Fruit fly (Drosophila melanogaster): ENCODE results near the gene CG14408.

CG14408 gene

DNA sequence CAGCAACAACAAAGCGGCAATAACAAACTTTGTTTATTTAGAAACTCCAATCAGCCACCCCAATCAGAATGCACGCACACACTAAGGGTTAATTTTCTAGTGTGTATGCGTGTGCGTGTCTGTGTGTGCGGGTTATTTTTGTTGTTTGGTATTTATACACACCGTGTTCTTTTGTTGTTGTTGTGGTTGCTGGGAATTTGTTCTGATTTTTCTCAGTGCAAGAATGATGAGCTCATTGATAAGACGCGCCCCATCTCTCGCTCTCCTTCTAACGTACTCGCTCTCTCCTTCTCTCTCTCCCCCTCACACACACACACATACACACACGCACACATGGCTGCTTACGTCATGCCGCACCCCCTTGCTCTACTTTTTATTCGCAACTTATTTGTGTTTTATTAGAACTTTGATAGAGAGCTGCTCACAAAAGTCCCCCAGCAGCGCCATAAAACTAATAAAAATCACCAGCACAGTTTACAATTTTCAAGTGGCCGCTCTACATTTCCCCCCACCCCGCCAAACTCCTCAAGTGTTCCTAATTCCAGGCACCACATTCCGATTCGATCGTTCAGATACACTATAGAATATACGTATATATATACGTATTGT lies 8.0 kb upstream of the CG14408 start (continued):
- peak; percentile 26 for TF ChIP-seq mirr (GFP tag; optimal IDR thresholded peaks at IDR 0.05)
- no peak for TF ChIP-seq CG7271 (tag; optimal IDR thresholded peaks at IDR 0.05)
- peak; percentile 19 for TF ChIP-seq CG17359 (tag; optimal IDR thresholded peaks at IDR 0.05)
- peak; percentile 60 for TF ChIP-seq shn (GFP tag; optimal IDR thresholded peaks at IDR 0.05)
- peak; percentile 53 for TF ChIP-seq Drgx (GFP tag; IDR thresholded peaks at IDR 0.05)
- TF ChIP-seq nmo (GFP tag; optimal IDR thresholded peaks at IDR 0.05) = no peak
- TF ChIP-seq Sox102F (GFP tag; optimal IDR thresholded peaks at IDR 0.05) = peak; percentile 43
- no peak for TF ChIP-seq hb (GFP tag; IDR thresholded peaks at IDR 0.05; ENCODE audit: partially characterized antibody)
- peak; percentile 20 for TF ChIP-seq NfI (GFP tag; optimal IDR thresholded peaks at IDR 0.05)
- no peak for TF ChIP-seq wek (GFP tag; optimal IDR thresholded peaks at IDR 0.05)
- TF ChIP-seq CG4282 (GFP tag; optimal IDR thresholded peaks at IDR 0.05) = peak; percentile 47
- no peak for TF ChIP-seq ewg (GFP tag; optimal IDR thresholded peaks at IDR 0.05)
- peak; percentile 61 for TF ChIP-seq HmgZ (tag; optimal IDR thresholded peaks at IDR 0.05)
- TF ChIP-seq CG12744 (GFP tag; optimal IDR thresholded peaks at IDR 0.05) = peak; percentile 29
- no peak for TF ChIP-seq croc (GFP tag; conservative IDR thresholded peaks at IDR 0.05)
- no peak for TF ChIP-seq CG17802 (tag; optimal IDR thresholded peaks at IDR 0.05)
- peak; percentile 53; the same call in 1 of the 3 replicates for TF ChIP-seq Optix (GFP tag; IDR thresholded peaks at IDR 0.05)
- peak; percentile 71 for TF ChIP-seq sens (GFP tag)
- no peak for TF ChIP-seq CG11723 (GFP tag; optimal IDR thresholded peaks at IDR 0.05)
- no peak for TF ChIP-seq Sry-β (GFP tag; optimal IDR thresholded peaks at IDR 0.05)
- TF ChIP-seq Doc3 (GFP tag; IDR thresholded peaks at IDR 0.05; ENCODE audit: partially characterized antibody) = no peak
- peak; percentile 26 for TF ChIP-seq nerfin-1 (tag; optimal IDR thresholded peaks at IDR 0.05)
- TF ChIP-seq CG16779 (GFP tag; IDR thresholded peaks at IDR 0.05) = 0 out of 2 replicates have a peak, but pooled peaks have one; percentile 53
- TF ChIP-seq CG12769 (tag; optimal IDR thresholded peaks at IDR 0.05) = peak; percentile 73
- TF ChIP-seq Hmr (GFP tag; optimal IDR thresholded peaks at IDR 0.05) = peak; percentile 65
- peak; percentile 47 for TF ChIP-seq CG31224 (GFP tag; IDR thresholded peaks at IDR 0.05)
- TF ChIP-seq Bgb (GFP tag; IDR thresholded peaks at IDR 0.05; ENCODE audit: partially characterized antibody) = no peak
- TF ChIP-seq Dref (GFP tag; IDR thresholded peaks at IDR 0.05) = no peak
- no peak for TF ChIP-seq CkIIα-i1 (GFP tag; IDR thresholded peaks at IDR 0.05)
- TF ChIP-seq bsh (GFP tag; optimal IDR thresholded peaks at IDR 0.05) = peak in 1 of 2 experiments; percentile 12
- peak; percentile 66 for TF ChIP-seq CG10543 (GFP tag; optimal IDR thresholded peaks at IDR 0.05)
- TF ChIP-seq CG31365 (tag; optimal IDR thresholded peaks at IDR 0.05) = peak; percentile 40
- TF ChIP-seq Sin3A (optimal IDR thresholded peaks at IDR 0.05) = no peak
- no peak for TF ChIP-seq Stat92E (GFP tag; optimal IDR thresholded peaks at IDR 0.05)
- no peak for TF ChIP-seq Hmx (GFP tag; optimal IDR thresholded peaks at IDR 0.05)
- TF ChIP-seq CG18476 (GFP tag; optimal IDR thresholded peaks at IDR 0.05) = no peak
- TF ChIP-seq CG34376 (GFP tag; optimal IDR thresholded peaks at IDR 0.05) = peak; percentile 61
- TF ChIP-seq Usf (GFP tag; optimal IDR thresholded peaks at IDR 0.05) = peak; percentile 6
- no peak for TF ChIP-seq h (optimal IDR thresholded peaks at IDR 0.05)
- peak; percentile 81 for TF ChIP-seq CG2120 (GFP tag; optimal IDR thresholded peaks at IDR 0.05)
- no peak for TF ChIP-seq CG11696 (GFP tag; IDR thresholded peaks at IDR 0.05)
- TF ChIP-seq esg (GFP tag; conservative IDR thresholded peaks at IDR 0.05) = no peak
- TF ChIP-seq CG12236 (GFP tag; optimal IDR thresholded peaks at IDR 0.05) = no peak
- TF ChIP-seq CG16815 (GFP tag; optimal IDR thresholded peaks at IDR 0.05) = no peak
- TF ChIP-seq bcd (GFP tag; optimal IDR thresholded peaks at IDR 0.05) = peak; percentile 46
- TF ChIP-seq CG7357 (GFP tag; IDR thresholded peaks at IDR 0.05) = no peak
- TF ChIP-seq CG7987 (GFP tag; optimal IDR thresholded peaks at IDR 0.05) = no peak
- TF ChIP-seq Taf1 (GFP tag; IDR thresholded peaks at IDR 0.05) = peak; percentile 63; the same call in 1 of the 2 replicates
- peak; percentile 29 for TF ChIP-seq p53 (GFP tag; optimal IDR thresholded peaks at IDR 0.05)
- peak; percentile 3 for TF ChIP-seq CG4617 (GFP tag; optimal IDR thresholded peaks at IDR 0.05; ENCODE audit: borderline replicate concordance)

Measured in whole organism, embryonic.